Worm (Caenorhabditis elegans): ENCODE measurements around the gene ZC449.4.

Gene ZC449.4

DNA sequence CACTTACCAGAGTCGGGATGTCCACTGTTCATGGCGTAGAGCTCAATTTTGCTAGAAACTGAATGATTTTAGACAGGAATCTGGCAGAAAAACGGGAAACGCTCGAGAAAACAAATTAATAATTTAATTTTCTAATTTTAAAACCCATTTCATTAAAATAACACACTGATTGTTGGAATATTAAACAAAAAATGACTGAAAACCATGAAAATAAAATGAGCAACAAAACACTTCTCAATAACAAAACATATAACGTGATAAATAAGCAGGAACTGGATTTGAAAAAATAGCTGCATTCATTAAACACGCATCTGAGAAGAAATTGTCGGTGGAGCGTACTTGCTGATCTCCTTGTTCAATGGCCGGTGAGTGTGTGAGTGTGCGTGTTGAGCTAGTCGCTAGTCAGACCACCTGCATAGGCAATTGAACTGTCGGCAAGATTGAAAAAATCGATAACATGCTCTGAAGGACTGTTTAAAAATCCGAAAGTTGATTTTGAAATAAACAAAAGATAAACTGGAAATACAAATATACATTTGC is 36.1 kb downstream of the ZC449.4 start, which contains the start of gene ZC8.6 (continued):
- TF ChIP-seq hsf-1 (GFP tag; IDR thresholded peaks at IDR 0.05) (no peak), egl-44 (GFP tag; IDR thresholded peaks at IDR 0.05) (no peak), nhr-90 (tag; optimal IDR thresholded peaks at IDR 0.05) (no peak), F49E8.2 (tag; optimal IDR thresholded peaks at IDR 0.05; ENCODE audit: insufficient read depth) (no peak), nhr-120 (GFP tag; IDR thresholded peaks at IDR 0.05) (no peak), let-526 (GFP tag; IDR thresholded peaks at IDR 0.05) (no peak), sptf-2 (GFP tag; optimal IDR thresholded peaks at IDR 0.05) (no peak), rcor-1 (GFP tag; IDR thresholded peaks at IDR 0.05) (no peak), zfh-2 (GFP tag; conservative IDR thresholded peaks at IDR 0.05) (no peak), madf-6 (GFP tag; IDR thresholded peaks at IDR 0.05) (no peak), sdz-38 (tag; optimal IDR thresholded peaks at IDR 0.05) (no peak)

DNA sequence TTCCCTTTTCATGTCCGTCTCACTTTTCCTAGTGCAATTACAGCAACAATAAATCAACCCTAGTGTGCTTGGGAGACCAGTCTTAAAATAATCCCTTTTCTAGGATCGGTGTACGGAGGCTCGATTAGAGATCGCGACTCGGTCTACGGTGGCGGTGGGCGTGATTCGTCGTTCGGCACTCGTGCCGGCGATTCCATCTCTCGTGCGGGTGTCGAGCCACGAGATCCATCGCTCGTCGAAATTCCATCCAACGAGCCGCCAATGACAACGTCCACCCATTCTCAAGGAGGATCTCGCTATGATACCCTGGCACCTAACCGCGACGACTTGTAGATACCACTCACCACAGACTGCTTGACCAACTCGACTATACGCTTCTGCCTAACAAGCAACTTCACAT is 41.2 kb downstream of the ZC449.4 start:
- no peak for TF ChIP-seq C06A6.2 (GFP tag; conservative IDR thresholded peaks at IDR 0.05)
- TF ChIP-seq madf-6 (GFP tag; IDR thresholded peaks at IDR 0.05) = no peak
- no peak for TF ChIP-seq snpc-3.4 (tag; optimal IDR thresholded peaks at IDR 0.05)
- 0 out of 2 replicates have a peak, but pooled peaks have one; percentile 4 for TF ChIP-seq bed-1 (GFP tag; IDR thresholded peaks at IDR 0.05)
- no peak for TF ChIP-seq ztf-28 (GFP tag; IDR thresholded peaks at IDR 0.05)
- TF ChIP-seq F10E7.11 (tag; optimal IDR thresholded peaks at IDR 0.05) = no peak
- no peak for TF ChIP-seq Y56A3A.18 (GFP tag; IDR thresholded peaks at IDR 0.05)
- TF ChIP-seq sptf-2 (GFP tag; optimal IDR thresholded peaks at IDR 0.05) = no peak
- TF ChIP-seq sea-2 (GFP tag; IDR thresholded peaks at IDR 0.05) = no peak
- TF ChIP-seq ceh-79 (tag; optimal IDR thresholded peaks at IDR 0.05) = no peak
- TF ChIP-seq F49E8.2 (tag; optimal IDR thresholded peaks at IDR 0.05; ENCODE audit: insufficient read depth) = no peak
- TF ChIP-seq ekl-4 (GFP tag; IDR thresholded peaks at IDR 0.05) = no peak
- no peak for TF ChIP-seq hsf-1 (GFP tag; IDR thresholded peaks at IDR 0.05)
- TF ChIP-seq zfh-2 (GFP tag; conservative IDR thresholded peaks at IDR 0.05) = peak; percentile 82

DNA sequence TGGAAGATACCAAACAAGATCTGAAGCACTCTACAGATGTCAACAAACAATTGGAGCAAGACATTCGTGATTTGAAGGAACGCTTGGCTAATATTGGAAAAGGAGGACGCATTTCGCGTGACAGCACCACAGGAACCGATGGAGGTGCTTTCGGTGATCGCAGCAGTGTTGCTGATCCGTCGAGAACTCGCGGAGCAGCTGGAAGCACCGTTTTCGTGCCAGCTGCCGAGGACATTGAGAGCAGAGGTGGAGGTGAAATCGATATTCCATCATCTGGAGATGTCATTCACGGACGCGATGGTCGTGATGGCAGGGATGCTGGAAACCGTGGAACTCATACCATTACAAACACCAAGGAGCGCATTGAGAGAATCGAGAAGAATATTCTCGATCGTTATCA is 46.2 kb downstream of the ZC449.4 start:
- TF ChIP-seq atf-7 (tag; optimal IDR thresholded peaks at IDR 0.05) = no peak
- no peak for TF ChIP-seq mcd-1 (GFP tag; IDR thresholded peaks at IDR 0.05)
- peak; percentile 59; the same call in 1 of the 2 replicates for TF ChIP-seq zfh-2 (GFP tag; conservative IDR thresholded peaks at IDR 0.05)

DNA sequence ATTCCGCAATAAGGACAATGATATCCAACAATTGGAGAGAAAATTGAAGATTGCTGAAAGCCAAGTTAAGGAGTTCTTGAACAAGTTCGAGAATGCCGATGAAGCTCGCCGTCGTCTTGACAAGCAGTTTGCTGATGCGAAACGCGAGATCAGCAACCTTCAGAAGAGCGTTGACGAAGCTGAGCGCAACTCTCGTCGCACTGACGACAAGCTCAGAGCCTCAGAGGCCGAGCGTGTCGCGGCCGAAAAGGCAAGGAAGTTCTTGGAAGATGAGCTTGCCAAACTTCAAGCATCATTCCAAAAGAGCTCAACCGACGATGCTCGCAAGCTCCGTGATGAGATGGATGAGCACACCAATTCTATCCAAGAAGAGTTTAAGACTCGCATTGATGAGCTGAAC is 47.4 kb downstream of the ZC449.4 start:
- no peak for TF ChIP-seq F55B11.4 (tag; optimal IDR thresholded peaks at IDR 0.05; ENCODE audit: borderline replicate concordance, insufficient read depth)
- peak; percentile 58 for TF ChIP-seq zfh-2 (GFP tag; conservative IDR thresholded peaks at IDR 0.05)

DNA sequence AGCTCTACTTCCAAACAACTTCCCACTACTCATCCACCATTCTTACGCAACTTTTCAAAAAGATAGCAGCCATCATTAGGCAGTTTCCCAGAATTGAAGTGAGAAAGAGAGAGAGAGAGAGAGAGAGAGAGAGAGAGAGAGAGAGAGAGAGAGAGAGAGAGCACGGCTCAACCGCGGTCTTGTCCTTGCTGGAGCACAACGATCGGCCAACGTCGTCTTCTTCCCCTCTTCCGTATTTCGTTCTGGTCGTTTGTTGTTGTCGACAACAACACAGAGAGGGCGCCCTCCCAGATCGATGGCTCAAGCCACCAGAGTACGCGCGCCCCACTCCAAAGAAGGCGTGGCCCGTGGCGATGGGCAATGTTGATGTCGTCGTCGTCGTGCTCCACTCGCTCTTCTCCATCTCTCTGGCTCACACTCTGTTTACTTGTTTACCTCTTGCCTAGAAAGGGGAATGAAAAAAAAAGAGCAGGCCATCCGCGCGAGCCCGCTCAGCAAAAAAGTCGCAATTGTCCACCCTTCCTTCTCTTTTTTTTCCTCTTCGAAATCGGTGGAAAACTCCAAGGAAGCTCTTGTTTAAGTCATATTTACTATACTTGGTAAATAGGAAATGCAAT is 51.7 kb downstream of the ZC449.4 start:
- TF ChIP-seq efl-1 (GFP tag; optimal IDR thresholded peaks at IDR 0.05) (no peak), zfh-2 (GFP tag; conservative IDR thresholded peaks at IDR 0.05) (peak; percentile 91), mcd-1 (GFP tag; IDR thresholded peaks at IDR 0.05) (peak; percentile 19; the same call in 1 of the 2 replicates), ztf-26 (tag; optimal IDR thresholded peaks at IDR 0.05) (no peak), lir-1 (GFP tag; conservative IDR thresholded peaks at IDR 0.05) (no peak), lin-40 (tag; optimal IDR thresholded peaks at IDR 0.05) (peak; percentile 22), nfyb-1 (GFP tag; IDR thresholded peaks at IDR 0.05) (peak; percentile 46; the same call in 1 of the 2 replicates), K12H6.12 (tag; optimal IDR thresholded peaks at IDR 0.05) (peak; percentile 62), ekl-4 (GFP tag; IDR thresholded peaks at IDR 0.05) (peak; percentile 44; the same call in 1 of the 2 replicates), cebp-1 (GFP tag; IDR thresholded peaks at IDR 0.05) (no peak), cebp-1 (tag; optimal IDR thresholded peaks at IDR 0.05) (peak; percentile 47), chd-7 (tag; optimal IDR thresholded peaks at IDR 0.05) (peak; percentile 40), madf-10 (tag; optimal IDR thresholded peaks at IDR 0.05) (no peak), K11D2.4 (GFP tag; IDR thresholded peaks at IDR 0.05) (peak; percentile 59; the same call in 1 of the 2 replicates), ceh-27 (GFP tag; optimal IDR thresholded peaks at IDR 0.05) (peak; percentile 54), ztf-3 (GFP tag; optimal IDR thresholded peaks at IDR 0.05) (no peak), egrh-3 (GFP tag; IDR thresholded peaks at IDR 0.05) (0 out of 2 replicates have a peak, but pooled peaks have one; percentile 13), ztf-18 (tag; optimal IDR thresholded peaks at IDR 0.05) (no peak), bed-2 (GFP tag; IDR thresholded peaks at IDR 0.05) (no peak), dpff-1 (tag; optimal IDR thresholded peaks at IDR 0.05) (no peak)
